Worm (Caenorhabditis elegans) whole organism, L1 larva: Measurements from ENCODE around the gene fbxb-1.

Experiments used
- C16A3.4 ChIP-seq: fragments of 150-350 bp; optimal IDR thresholded peaks from 2 replicates; lab custom pipeline; 2014; ENCODE audit warnings: missing biosample characterization, missing genetic modification characterization
- C34B4.2 ChIP-seq: sonication (generic microtip); optimal IDR thresholded peaks from 2 replicates; lab custom pipeline; 2017; ENCODE audit warnings: mild to moderate bottlenecking, missing genetic modification characterization, missing compliant biosample characterization
- F16B12.6 ChIP-seq: fragments of 150-350 bp; optimal IDR thresholded peaks from 2 replicates; lab custom pipeline; 2014; ENCODE audit warnings: missing biosample characterization, missing genetic modification characterization
- aha-1 ChIP-seq: fragments of 150-350 bp; optimal IDR thresholded peaks from 2 replicates; lab custom pipeline; 2014; ENCODE audit warnings: missing biosample characterization, missing genetic modification characterization
- ama-1 ChIP-seq: fragments of 150-350 bp; optimal IDR thresholded peaks from 2 replicates; lab custom pipeline; 2014
- efl-1 ChIP-seq, 4 experiments: fragments of 150-350 bp; optimal IDR thresholded peaks in 3 of 4; peaks in 1 of 4; 1 replicate in 1 of 4; 2 replicates in 3 of 4; lab custom pipeline; 2014; ENCODE audit warnings: missing biosample characterization in 2 of 4, missing genetic modification characterization in 2 of 4, missing genetic modification reagents in 2 of 4
- efl-3 ChIP-seq: fragments of 200-800 bp; sonication (Bioruptor generic); optimal IDR thresholded peaks from 2 replicates; lab custom pipeline; 2018; ENCODE audit warnings: mild to moderate bottlenecking, missing genetic modification characterization, missing compliant biosample characterization
- egl-27 ChIP-seq, 2 experiments: fragments of 150-350 bp in 1 of 2; sonication (generic microtip); optimal IDR thresholded peaks; 3 replicates each; lab custom pipeline; 2017 to 2018; ENCODE audit warnings: missing biosample characterization in 2 of 2, missing genetic modification characterization in 2 of 2, missing genetic modification reagents in 2 of 2
- elt-2 ChIP-seq: sonication (generic microtip); optimal IDR thresholded peaks from 2 replicates; lab custom pipeline; 2016; ENCODE audit warnings: missing genetic modification characterization, mild to moderate bottlenecking, inconsistent platforms, missing compliant biosample characterization, missing genetic modification reagents
- elt-3 ChIP-seq, 6 experiments: fragments of 150-350 bp in 1 of 6; sonication (generic microtip); optimal IDR thresholded peaks; 2 replicates each; lab custom pipeline; 2017 to 2018; ENCODE audit warnings: missing biosample characterization in 6 of 6, missing genetic modification characterization in 6 of 6, inconsistent platforms in 1 of 6
- fkh-4 ChIP-seq: sonication (generic microtip); optimal IDR thresholded peaks from 2 replicates; lab custom pipeline; 2016; ENCODE audit warnings: missing compliant biosample characterization, missing genetic modification characterization, borderline replicate concordance
- hlh-17 ChIP-seq: fragments of 200-800 bp; sonication (Bioruptor generic); optimal IDR thresholded peaks from 2 replicates; lab custom pipeline; 2018; ENCODE audit warnings: missing genetic modification characterization, mild to moderate bottlenecking, missing compliant biosample characterization, moderate library complexity, borderline replicate concordance
- hlh-4 ChIP-seq: sonication (generic microtip); optimal IDR thresholded peaks from 2 replicates; lab custom pipeline; 2016; ENCODE audit warnings: mild to moderate bottlenecking, missing genetic modification characterization, missing compliant biosample characterization
- irx-1 ChIP-seq: sonication (generic microtip); optimal IDR thresholded peaks from 2 replicates; lab custom pipeline; 2016; ENCODE audit warnings: missing genetic modification characterization, missing compliant biosample characterization
- isw-1 ChIP-seq: fragments of 200-800 bp; sonication (Bioruptor generic); IDR thresholded peaks from 2 replicates; pipeline ENCODE4 v1.3.6; 2022; ENCODE audit warnings: missing genetic modification characterization, missing compliant biosample characterization
- jun-1 ChIP-seq: fragments of 150-350 bp; optimal IDR thresholded peaks from 2 replicates; lab custom pipeline; 2014; ENCODE audit warnings: missing biosample characterization, missing genetic modification reagents, missing genetic modification characterization
- lin-14 ChIP-seq: fragments of 200-800 bp; sonication (Bioruptor generic); optimal IDR thresholded peaks from 2 replicates; lab custom pipeline; 2018; ENCODE audit warnings: mild to moderate bottlenecking, missing genetic modification characterization, moderate library complexity, missing compliant biosample characterization
- lin-15B ChIP-seq: fragments of 150-350 bp; sonication (generic microtip); optimal IDR thresholded peaks from 3 replicates; lab custom pipeline; 2014; ENCODE audit warnings: missing biosample characterization, missing genetic modification characterization
- lin-35 ChIP-seq, 2 experiments: fragments of 150-350 bp; optimal IDR thresholded peaks; 2 replicates each; lab custom pipeline; 2014; ENCODE audit warnings: missing biosample characterization in 2 of 2, missing genetic modification characterization in 2 of 2, missing genetic modification reagents in 2 of 2
- lin-39 ChIP-seq: fragments of 150-350 bp; optimal IDR thresholded peaks from 2 replicates; lab custom pipeline; 2014; ENCODE audit warnings: missing biosample characterization, missing genetic modification reagents, missing genetic modification characterization
- mab-9 ChIP-seq: fragments of 200-800 bp; sonication (Bioruptor generic); IDR thresholded peaks from 2 replicates; pipeline ENCODE4 v1.3.6; 2022; ENCODE audit warnings: missing genetic modification reagents, missing genetic modification characterization, missing compliant biosample characterization
- mdl-1 ChIP-seq, 2 experiments: fragments of 150-350 bp; optimal IDR thresholded peaks; 2 replicates each; lab custom pipeline; 2014 to 2017; ENCODE audit warnings: missing biosample characterization in 2 of 2, missing genetic modification characterization in 2 of 2, inconsistent platforms in 1 of 2
- mep-1 ChIP-seq: fragments of 150-350 bp; optimal IDR thresholded peaks from 2 replicates; lab custom pipeline; 2014; ENCODE audit warnings: missing biosample characterization, missing genetic modification characterization
- nhr-11 ChIP-seq: fragments of 150-350 bp; optimal IDR thresholded peaks from 2 replicates; lab custom pipeline; 2014; ENCODE audit warnings: missing biosample characterization, missing genetic modification characterization
- nhr-12 ChIP-seq: sonication (generic microtip); optimal IDR thresholded peaks from 2 replicates; lab custom pipeline; 2017; ENCODE audit warnings: missing biosample characterization, missing genetic modification characterization
- nhr-237 ChIP-seq: fragments of 150-350 bp; optimal IDR thresholded peaks from 2 replicates; lab custom pipeline; 2014; ENCODE audit warnings: missing biosample characterization, missing genetic modification characterization
- nhr-28 ChIP-seq: fragments of 150-350 bp; optimal IDR thresholded peaks from 2 replicates; lab custom pipeline; 2014; ENCODE audit warnings: missing biosample characterization, missing genetic modification characterization
- nhr-47 ChIP-seq: sonication (generic microtip); optimal IDR thresholded peaks from 2 replicates; lab custom pipeline; 2016; ENCODE audit warnings: mild to moderate bottlenecking, missing genetic modification characterization, moderate library complexity, missing compliant biosample characterization
- nhr-77 ChIP-seq: fragments of 150-350 bp; optimal IDR thresholded peaks from 2 replicates; lab custom pipeline; 2014; ENCODE audit warnings: missing biosample characterization, missing genetic modification characterization
- nhr-84 ChIP-seq: sonication (generic microtip); optimal IDR thresholded peaks from 2 replicates; lab custom pipeline; 2017; ENCODE audit warnings: missing biosample characterization, missing genetic modification characterization
- pag-3 ChIP-seq: sonication (generic microtip); optimal IDR thresholded peaks from 2 replicates; lab custom pipeline; 2017; ENCODE audit warnings: missing genetic modification characterization, mild to moderate bottlenecking, missing compliant biosample characterization, antibody characterized with exemption, borderline replicate concordance; ENCODE audit not compliant: insufficient read depth
- pax-3 ChIP-seq: fragments of 200-800 bp; sonication (Bioruptor generic); optimal IDR thresholded peaks from 2 replicates; lab custom pipeline; 2018; ENCODE audit warnings: mild to moderate bottlenecking, missing genetic modification characterization, moderate library complexity, missing compliant biosample characterization
- snu-23 ChIP-seq: sonication (generic microtip); optimal IDR thresholded peaks from 2 replicates; lab custom pipeline; 2016; ENCODE audit warnings: missing genetic modification characterization, missing compliant biosample characterization
- sox-4 ChIP-seq: sonication (generic microtip); optimal IDR thresholded peaks from 2 replicates; lab custom pipeline; 2016; ENCODE audit warnings: missing genetic modification characterization, missing compliant biosample characterization
- sptf-1 ChIP-seq: fragments of 150-350 bp; optimal IDR thresholded peaks from 2 replicates; lab custom pipeline; 2014; ENCODE audit warnings: missing biosample characterization, missing genetic modification characterization
- sup-37 ChIP-seq: fragments of 200-800 bp; sonication (Bioruptor generic); optimal IDR thresholded peaks from 2 replicates; lab custom pipeline; 2018; ENCODE audit warnings: mild to moderate bottlenecking, missing genetic modification characterization, missing compliant biosample characterization
- tbx-2 ChIP-seq: sonication (generic microtip); optimal IDR thresholded peaks from 2 replicates; lab custom pipeline; 2016; ENCODE audit warnings: missing genetic modification characterization, missing compliant biosample characterization
- tlp-1 ChIP-seq: fragments of 150-350 bp; optimal IDR thresholded peaks from 2 replicates; lab custom pipeline; 2014; ENCODE audit warnings: missing biosample characterization, missing genetic modification characterization
- vab-15 ChIP-seq: sonication (generic microtip); optimal IDR thresholded peaks from 2 replicates; lab custom pipeline; 2017; ENCODE audit warnings: missing genotype, mild to moderate bottlenecking, missing genetic modification characterization, missing compliant biosample characterization
- xbp-1 ChIP-seq: sonication (generic microtip); optimal IDR thresholded peaks from 2 replicates; lab custom pipeline; 2016; ENCODE audit warnings: missing genetic modification characterization, missing compliant biosample characterization
- zag-1 ChIP-seq: fragments of 150-350 bp; optimal IDR thresholded peaks from 2 replicates; lab custom pipeline; 2014; ENCODE audit warnings: missing biosample characterization, missing genetic modification characterization
- ztf-4 ChIP-seq: fragments of 150-350 bp; optimal IDR thresholded peaks from 2 replicates; lab custom pipeline; 2014; ENCODE audit warnings: missing biosample characterization, missing genetic modification characterization

The fbxb-1 gene

ce11 chrV:19230413-19230812 lies 9.7 kb upstream of the fbxb-1 start, which contains the start of gene sqst-3:
Gene sqst-3 (plus strand): TSS chrV:19230782.
- TF ChIP-seq mep-1 (no peak), zag-1 (tag; lab: Kevin White, UChicago) (no peak), F16B12.6 (tag; lab: Kevin White, UChicago) (no peak), xbp-1 (tag; lab: Kevin White, UChicago) (no peak), jun-1 (tag; lab: Kevin White, UChicago) (peak; percentile 20), elt-2 (tag; lab: Kevin White, UChicago) (peak; percentile 89), pag-3 (tag; lab: Kevin White, UChicago) (no peak), nhr-47 (no peak), hlh-17 (GFP tag; lab: Kevin White, UChicago) (no peak), tlp-1 (no peak), ama-1 (lab: Kevin White, UChicago) (no peak), pax-3 (tag; lab: Kevin White, UChicago) (no peak), lin-39 (no peak), lin-15B (tag; lab: Kevin White, UChicago) (no peak), C16A3.4 (no peak), lin-14 (GFP tag; lab: Kevin White, UChicago) (no peak), vab-15 (tag; lab: Kevin White, UChicago) (no peak)
- TF ChIP-seq, all 84 proteins: peak for 2

- TF ChIP-seq C34B4.2 (tag; lab: Kevin White, UChicago) (no peak), pag-3 (tag; lab: Kevin White, UChicago) (no peak), lin-14 (GFP tag; lab: Kevin White, UChicago) (no peak), nhr-28 (tag; lab: Kevin White, UChicago) (no peak), nhr-77 (no peak), egl-27 (tag; optimal IDR thresholded peaks at IDR 0.05; lab: Kevin White, UChicago) (no peak)
These were observed 9.0 kb upstream of the fbxb-1 start for ce11 chrV:19231167-19231566.

- no peak for TF ChIP-seq nhr-84 (tag; lab: Kevin White, UChicago)
- TF ChIP-seq aha-1 (tag; lab: Kevin White, UChicago) = no peak
- TF ChIP-seq mdl-1 (tag; optimal IDR thresholded peaks at IDR 0.05; lab: Kevin White, UChicago) = no peak
- TF ChIP-seq nhr-237 = no peak
- no peak for TF ChIP-seq lin-35 (GFP tag; optimal IDR thresholded peaks at IDR 0.05; lab: Kevin White, UChicago)
- no peak for TF ChIP-seq sup-37 (GFP tag; lab: Kevin White, UChicago)
- no peak for TF ChIP-seq isw-1 (GFP tag; lab: Robert Waterston, UW)
- TF ChIP-seq tbx-2 (tag; lab: Kevin White, UChicago) = no peak
- TF ChIP-seq hlh-4 (tag; lab: Kevin White, UChicago) = no peak
- no peak for TF ChIP-seq elt-2 (tag; lab: Kevin White, UChicago)
- TF ChIP-seq nhr-47 = no peak
- TF ChIP-seq efl-1 (optimal IDR thresholded peaks at IDR 0.05; lab: Kevin White, UChicago) = no peak
- no peak for TF ChIP-seq efl-1 (GFP tag; optimal IDR thresholded peaks at IDR 0.05 in 1 of 2; lab: Kevin White, UChicago)
- TF ChIP-seq sptf-1 = no peak
- no peak for TF ChIP-seq ztf-4 (tag; lab: Kevin White, UChicago)
- no peak for TF ChIP-seq jun-1 (tag; lab: Kevin White, UChicago)
These were observed 6.7 kb upstream of the fbxb-1 start, which contains the start of gene fbxb-116 for ce11 chrV:19233469-19233868. Gene fbxb-116 (plus strand): TSS chrV:19233769.

ce11 chrV:19237204-19237603 lies 3.0 kb upstream of the fbxb-1 start, which contains the start of gene fbxb-2:
Gene fbxb-2 (minus strand): TSS chrV:19237304.
- TF ChIP-seq irx-1 (tag; lab: Kevin White, UChicago) (no peak), fkh-4 (tag; lab: Kevin White, UChicago) (no peak), nhr-84 (tag; lab: Kevin White, UChicago) (no peak), zag-1 (tag; lab: Kevin White, UChicago) (no peak), nhr-11 (no peak), mdl-1 (tag; optimal IDR thresholded peaks at IDR 0.05; lab: Kevin White, UChicago) (no peak), efl-3 (GFP tag; lab: Kevin White, UChicago) (no peak), mab-9 (GFP tag; lab: Robert Waterston, UW) (no peak), egl-27 (tag; optimal IDR thresholded peaks at IDR 0.05; lab: Kevin White, UChicago) (no peak), nhr-12 (tag; lab: Kevin White, UChicago) (no peak), snu-23 (GFP tag; lab: Kevin White, UChicago) (no peak), elt-3 (tag; optimal IDR thresholded peaks at IDR 0.05; lab: Kevin White, UChicago) (no peak), sox-4 (tag; lab: Kevin White, UChicago) (no peak), nhr-237 (no peak), sptf-1 (no peak)
